Worm (Caenorhabditis elegans) whole organism, L4 larva: Measurements from ENCODE around the gene cdc-73.

Source experiments
- lim-7 ChIP-seq: fragments of 200-800 bp; sonication (Bioruptor generic); IDR thresholded peaks from 2 replicates; pipeline ENCODE4 v1.3.6; 2022; ENCODE audit warnings: missing genetic modification characterization, missing compliant biosample characterization
- mdl-1 ChIP-seq, 2 experiments: fragments of 150-350 bp in 1 of 2; sonication (generic microtip) in 1 of 2; optimal IDR thresholded peaks; 2 replicates each; lab custom pipeline; 2014 to 2017; ENCODE audit warnings: missing biosample characterization in 2 of 2, missing genetic modification characterization in 2 of 2
- saeg-2 ChIP-seq: fragments of 200-800 bp; sonication (Bioruptor generic); IDR thresholded peaks from 2 replicates; pipeline ENCODE4 v1.3.6; 2022; ENCODE audit warnings: missing genetic modification reagents, missing genetic modification characterization, missing compliant biosample characterization

ce11 chrIV:4084109-4084508 lies 41.7 kb downstream of the cdc-73 start, which contains the start of gene C35B1.5:
- TF ChIP-seq saeg-2 (GFP tag; lab: Robert Waterston, UW) (no peak), mdl-1 (tag; optimal IDR thresholded peaks at IDR 0.05; lab: Kevin White, UChicago) (no peak), lim-7 (GFP tag; lab: Robert Waterston, UW) (no peak)
